Fruit fly (Drosophila melanogaster): ENCODE results near the gene CG42371.

The CG42371 gene

DNA sequence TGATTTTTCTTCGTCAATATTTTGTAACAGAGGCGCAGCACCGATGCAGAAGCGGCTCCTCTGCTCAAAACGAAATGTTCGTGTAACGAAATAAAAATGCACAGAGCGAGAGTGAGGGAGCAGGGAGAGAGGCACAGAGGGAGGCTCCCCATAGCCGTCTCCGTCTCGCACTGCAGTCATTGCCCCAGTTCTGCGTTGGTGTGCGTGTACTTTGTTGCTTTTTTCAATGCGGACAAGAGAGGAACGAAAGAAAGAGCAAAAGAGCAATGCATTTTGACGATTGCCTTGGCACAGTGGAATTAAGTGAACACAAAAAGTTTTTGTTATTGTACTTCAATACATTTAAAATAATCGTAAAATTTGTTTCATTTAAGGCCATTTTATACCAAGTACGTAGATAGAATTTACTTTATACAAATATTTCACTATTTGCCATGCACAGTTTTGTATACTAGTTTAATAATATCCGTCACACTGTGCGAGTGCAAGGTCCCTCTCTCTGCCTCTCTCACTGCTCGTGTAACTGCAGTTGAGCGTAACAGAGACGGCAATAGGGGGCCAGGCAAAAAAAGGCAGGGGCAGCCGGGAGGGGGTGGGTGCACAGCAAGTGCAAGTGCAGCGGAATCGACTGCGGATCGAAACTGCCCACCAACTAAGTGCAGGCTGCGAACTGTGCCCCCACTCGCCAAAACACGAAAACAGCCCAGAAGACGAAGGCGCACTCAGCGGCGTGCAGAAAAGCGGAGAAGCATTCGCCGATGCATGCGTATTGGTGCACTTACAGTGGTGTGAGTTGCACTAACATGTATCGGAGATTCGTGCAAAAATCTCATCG, 14.8 kb downstream of the CG42371 start (continued):
- TF ChIP-seq Usf (GFP tag; optimal IDR thresholded peaks at IDR 0.05) (peak; percentile 93), trem (tag; optimal IDR thresholded peaks at IDR 0.05) (peak; percentile 98), CG10147 (GFP tag; optimal IDR thresholded peaks at IDR 0.05) (peak; percentile 93), wek (GFP tag; optimal IDR thresholded peaks at IDR 0.05) (peak; percentile 94), Mad (GFP tag; optimal IDR thresholded peaks at IDR 0.05) (peak; percentile 98), chinmo (GFP tag; IDR thresholded peaks at IDR 0.05; ENCODE audit: partially characterized antibody) (peak; percentile 73; the same call in 1 of the 4 replicates), Awh (GFP tag; IDR thresholded peaks at IDR 0.05) (peak; percentile 100), pzg (GFP tag; optimal IDR thresholded peaks at IDR 0.05) (no peak), ci (GFP tag; IDR thresholded peaks at IDR 0.05) (peak; percentile 100), bigmax (GFP tag; optimal IDR thresholded peaks at IDR 0.05) (peak; percentile 57), chif (GFP tag; optimal IDR thresholded peaks at IDR 0.05) (peak; percentile 98 to 99), run (tag; optimal IDR thresholded peaks at IDR 0.05) (peak; percentile 98), cas (GFP tag; IDR thresholded peaks at IDR 0.05) (peak; percentile 79), CG32532 (GFP tag; IDR thresholded peaks at IDR 0.05) (peak; percentile 85), grau (tag; optimal IDR thresholded peaks at IDR 0.05) (peak; percentile 97), nau (GFP tag; optimal IDR thresholded peaks at IDR 0.05) (peak; percentile 98), onecut (GFP tag; IDR thresholded peaks at IDR 0.05) (peak; percentile 97), toy (GFP tag; IDR thresholded peaks at IDR 0.05) (peak; percentile 92), Pdp1 (GFP tag; optimal IDR thresholded peaks at IDR 0.05) (peak; percentile 97 to 98), HHEX (GFP tag; optimal IDR thresholded peaks at IDR 0.05) (peak; percentile 97), CG14667 (GFP tag; IDR thresholded peaks at IDR 0.05) (peak; percentile 97), CG11456 (GFP tag; IDR thresholded peaks at IDR 0.05) (peak; percentile 89), cwo (GFP tag; optimal IDR thresholded peaks at IDR 0.05) (peak; percentile 90), zen (tag; optimal IDR thresholded peaks at IDR 0.05) (peak; percentile 99), CG11560 (tag; IDR thresholded peaks at IDR 0.05) (peak; percentile 86), Bteb2 (GFP tag; optimal IDR thresholded peaks at IDR 0.05) (peak; percentile 93), Lpt (GFP tag; optimal IDR thresholded peaks at IDR 0.05) (no peak), ham (GFP tag; IDR thresholded peaks at IDR 0.05) (0 out of 2 replicates have a peak, but pooled peaks have one; percentile 35), NK7.1 (GFP tag; optimal IDR thresholded peaks at IDR 0.05) (peak; percentile 96), hb (GFP tag; IDR thresholded peaks at IDR 0.05; ENCODE audit: partially characterized antibody) (peak; percentile 90), CG9817 (tag; optimal IDR thresholded peaks at IDR 0.05) (peak; percentile 87), gcm (GFP tag; optimal IDR thresholded peaks at IDR 0.05) (peak; percentile 100), Bdp1 (GFP tag; optimal IDR thresholded peaks at IDR 0.05) (peak; percentile 92), bowl (GFP tag; IDR thresholded peaks at IDR 0.05) (peak; percentile 95), eyg (GFP tag; optimal IDR thresholded peaks at IDR 0.05) (peak; percentile 92), CG30403 (GFP tag; optimal IDR thresholded peaks at IDR 0.05) (peak; percentile 99), tgo (GFP tag; IDR thresholded peaks at IDR 0.05) (peak; percentile 98), CG11085 (GFP tag; IDR thresholded peaks at IDR 0.05) (peak; percentile 89), CG10654 (GFP tag; optimal IDR thresholded peaks at IDR 0.05) (peak; percentile 98), CG31388 (GFP tag; optimal IDR thresholded peaks at IDR 0.05) (peak; percentile 98), CG12155 (GFP tag; optimal IDR thresholded peaks at IDR 0.05) (peak; percentile 93), Ada2b (GFP tag; IDR thresholded peaks at IDR 0.05) (peak; percentile 99), ind (GFP tag; optimal IDR thresholded peaks at IDR 0.05) (peak; percentile 97), CG30020 (tag; optimal IDR thresholded peaks at IDR 0.05) (peak; percentile 91), Ptx1 (GFP tag; IDR thresholded peaks at IDR 0.05) (peak; percentile 98), gem (tag; optimal IDR thresholded peaks at IDR 0.05) (peak; percentile 100), CG34224 (GFP tag; IDR thresholded peaks at IDR 0.05; ENCODE audit: partially characterized antibody) (no peak), Bgb (GFP tag; IDR thresholded peaks at IDR 0.05; ENCODE audit: partially characterized antibody) (peak; percentile 34; the same call in 1 of the 2 replicates)

Measured in whole organism, embryonic.